Fruit fly (Drosophila melanogaster): ENCODE measurements around the gene snk.

dm6 chr3R:13015402-13015801 is 27.2 kb downstream of the snk start:
- TF ChIP-seq kay (GFP tag; ENCODE audit: borderline replicate concordance) (no peak), CG5204 (GFP tag; optimal IDR thresholded peaks at IDR 0.05) (no peak), cnc (optimal IDR thresholded peaks at IDR 0.05) (no peak), CG7045 (GFP tag; optimal IDR thresholded peaks at IDR 0.05) (no peak), CG7101 (tag; optimal IDR thresholded peaks at IDR 0.05) (no peak), ovo (GFP tag; optimal IDR thresholded peaks at IDR 0.05) (no peak), CG33017 (tag; optimal IDR thresholded peaks at IDR 0.05) (no peak), tj (GFP tag; optimal IDR thresholded peaks at IDR 0.05) (no peak)

Data from whole organism, adult.